Fruit fly (Drosophila melanogaster): ENCODE results near the gene RpS19a.
A peak's percentile ranks its signal among the peaks of the same experiment; 100 is the strongest.

RpS19a gene

dm6 chrX:16650078-16651063 is 12.7 kb downstream of the RpS19a start (continued):
- TF ChIP-seq phol (tag; optimal IDR thresholded peaks at IDR 0.05) (peak; percentile 5), CG11696 (GFP tag; IDR thresholded peaks at IDR 0.05) (peak; percentile 62), CG10959 (GFP tag; IDR thresholded peaks at IDR 0.05) (no peak), Adf1 (GFP tag; IDR thresholded peaks at IDR 0.05) (no peak), CG9932 (GFP tag; IDR thresholded peaks at IDR 0.05) (peak; percentile 34; the same call in 1 of the 2 replicates), Meics (GFP tag; optimal IDR thresholded peaks at IDR 0.05) (peak; percentile 22), ind (GFP tag; optimal IDR thresholded peaks at IDR 0.05) (peak; percentile 12), repo (GFP tag; optimal IDR thresholded peaks at IDR 0.05) (no peak), CG4360 (GFP tag; IDR thresholded peaks at IDR 0.05) (no peak), Ptx1 (GFP tag; IDR thresholded peaks at IDR 0.05) (peak; percentile 58), CG13296 (GFP tag; optimal IDR thresholded peaks at IDR 0.05) (peak; percentile 17), CG3847 (GFP tag; IDR thresholded peaks at IDR 0.05) (no peak), pum (GFP tag; optimal IDR thresholded peaks at IDR 0.05) (peak; percentile 67), lilli (GFP tag; optimal IDR thresholded peaks at IDR 0.05) (peak; percentile 78), Drgx (GFP tag; IDR thresholded peaks at IDR 0.05) (peak; percentile 63), trh (GFP tag; optimal IDR thresholded peaks at IDR 0.05) (peak; percentile 8), rib (GFP tag; IDR thresholded peaks at IDR 0.05) (0 out of 2 replicates have a peak, but pooled peaks have one; percentile 22), CG1603 (tag; optimal IDR thresholded peaks at IDR 0.05) (peak; percentile 41), CG12744 (GFP tag; optimal IDR thresholded peaks at IDR 0.05) (no peak), Ets97D (GFP tag; optimal IDR thresholded peaks at IDR 0.05) (peak; percentile 59), ttk (GFP tag; IDR thresholded peaks at IDR 0.05) (peak; percentile 67), Myb (GFP tag; optimal IDR thresholded peaks at IDR 0.05) (no peak), CTCF (GFP tag; optimal IDR thresholded peaks at IDR 0.05) (peak; percentile 22), CG8290 (GFP tag; optimal IDR thresholded peaks at IDR 0.05) (no peak), CG8290 (tag; optimal IDR thresholded peaks at IDR 0.05) (peak in 1 of 2 experiments; percentile 15), sima (GFP tag; optimal IDR thresholded peaks at IDR 0.05) (no peak), sna (GFP tag; IDR thresholded peaks at IDR 0.05; ENCODE audit: partially characterized antibody) (no peak), Hmr (GFP tag; optimal IDR thresholded peaks at IDR 0.05) (peak; percentile 27), CG31224 (GFP tag; IDR thresholded peaks at IDR 0.05) (0 out of 2 replicates have a peak, but pooled peaks have one; percentile 12), Xbp1 (GFP tag; optimal IDR thresholded peaks at IDR 0.05) (peak; percentile 21), eyg (GFP tag; optimal IDR thresholded peaks at IDR 0.05) (peak; percentile 36), dimm (GFP tag; IDR thresholded peaks at IDR 0.05) (peak; percentile 56; the same call in 1 of the 2 replicates), esg (GFP tag; conservative IDR thresholded peaks at IDR 0.05) (peak; percentile 89), bcd (GFP tag; optimal IDR thresholded peaks at IDR 0.05) (peak; percentile 0), CG4730 (GFP tag; IDR thresholded peaks at IDR 0.05) (no peak), CG9876 (GFP tag; optimal IDR thresholded peaks at IDR 0.05) (no peak), nau (GFP tag; optimal IDR thresholded peaks at IDR 0.05) (no peak), CG12104 (GFP tag; optimal IDR thresholded peaks at IDR 0.05) (peak; percentile 6), CG12659 (GFP tag; optimal IDR thresholded peaks at IDR 0.05) (peak; percentile 16), danr (GFP tag; IDR thresholded peaks at IDR 0.05) (no peak), CG10321 (GFP tag; IDR thresholded peaks at IDR 0.05) (peak; percentile 60; the same call in 1 of the 2 replicates), sob (GFP tag; IDR thresholded peaks at IDR 0.05) (peak; percentile 73), sug (tag; optimal IDR thresholded peaks at IDR 0.05) (peak; percentile 25), prd (optimal IDR thresholded peaks at IDR 0.05) (no peak), prd (GFP tag; IDR thresholded peaks at IDR 0.05) (peak; percentile 26; the same call in 1 of the 3 replicates), Lim3 (GFP tag; IDR thresholded peaks at IDR 0.05) (peak; percentile 50; the same call in 1 of the 2 replicates), Hmx (GFP tag; optimal IDR thresholded peaks at IDR 0.05) (peak; percentile 32), dm (GFP tag; optimal IDR thresholded peaks at IDR 0.05) (no peak), CG1792 (GFP tag; optimal IDR thresholded peaks at IDR 0.05) (no peak), nom (GFP tag; optimal IDR thresholded peaks at IDR 0.05) (no peak), Opbp (GFP tag; IDR thresholded peaks at IDR 0.05; ENCODE audit: partially characterized antibody) (no peak)
